Fruit fly (Drosophila melanogaster): Measurements from ENCODE around the gene Afti.

Afti gene

dm6 chr3R:14329549-14329948 lies 3.1 kb upstream of the Afti start:
- no peak for TF ChIP-seq foxo (GFP tag; optimal IDR thresholded peaks at IDR 0.05)
- TF ChIP-seq sage (GFP tag; optimal IDR thresholded peaks at IDR 0.05), result no peak
- TF ChIP-seq GATAd (GFP tag; optimal IDR thresholded peaks at IDR 0.05), result no peak
- TF ChIP-seq Jra (GFP tag; optimal IDR thresholded peaks at IDR 0.05), result no peak
- TF ChIP-seq Mio (GFP tag; optimal IDR thresholded peaks at IDR 0.05), result no peak
- TF ChIP-seq rgr (GFP tag; optimal IDR thresholded peaks at IDR 0.05), result no peak
- no peak for TF ChIP-seq jim (GFP tag; optimal IDR thresholded peaks at IDR 0.05)
- no peak for TF ChIP-seq HLH106 (tag; optimal IDR thresholded peaks at IDR 0.05)
- TF ChIP-seq h (GFP tag; optimal IDR thresholded peaks at IDR 0.05), result no peak
- no peak for TF ChIP-seq Vsx2 (GFP tag; optimal IDR thresholded peaks at IDR 0.05; ENCODE audit: partially characterized antibody)
- no peak for TF ChIP-seq sv (GFP tag; optimal IDR thresholded peaks at IDR 0.05)
- TF ChIP-seq Hnf4 (GFP tag; optimal IDR thresholded peaks at IDR 0.05), result no peak
- TF ChIP-seq lola (GFP tag; optimal IDR thresholded peaks at IDR 0.05), result no peak
- TF ChIP-seq tai (GFP tag; optimal IDR thresholded peaks at IDR 0.05), result no peak

dm6 chr3R:14327472-14328104 lies 1.1 kb upstream of the Afti start, which contains the start of gene spn-B:
Gene spn-B (plus strand): TSS chr3R:14328051.
- TF ChIP-seq Dfd (GFP tag; optimal IDR thresholded peaks at IDR 0.05) (no peak), dl (GFP tag; optimal IDR thresholded peaks at IDR 0.05; ENCODE audit: insufficient read depth in 1 of 2, partially characterized antibody in 2 of 2) (no peak), Jra (GFP tag; optimal IDR thresholded peaks at IDR 0.05) (peak; percentile 61), lola (GFP tag; optimal IDR thresholded peaks at IDR 0.05) (no peak), pan (optimal IDR thresholded peaks at IDR 0.05) (no peak), jim (GFP tag; optimal IDR thresholded peaks at IDR 0.05) (no peak), br (GFP tag; optimal IDR thresholded peaks at IDR 0.05) (peak; percentile 79), fru (GFP tag; optimal IDR thresholded peaks at IDR 0.05) (peak; percentile 85), Hr83 (GFP tag; optimal IDR thresholded peaks at IDR 0.05; ENCODE audit: poor library complexity, severe bottlenecking) (peak; percentile 33), Mio (GFP tag; optimal IDR thresholded peaks at IDR 0.05) (no peak), CrebA (GFP tag; optimal IDR thresholded peaks at IDR 0.05; ENCODE audit: borderline replicate concordance) (no peak), dsf (GFP tag; optimal IDR thresholded peaks at IDR 0.05; ENCODE audit: borderline replicate concordance) (peak; percentile 48), sv (GFP tag; optimal IDR thresholded peaks at IDR 0.05) (peak; percentile 71), Rel (GFP tag; optimal IDR thresholded peaks at IDR 0.05) (no peak), Rel (tag; optimal IDR thresholded peaks at IDR 0.05) (peak; percentile 32), Hnf4 (GFP tag; optimal IDR thresholded peaks at IDR 0.05) (peak; percentile 80), Sp1 (GFP tag; optimal IDR thresholded peaks at IDR 0.05) (peak; percentile 78), Vsx2 (GFP tag; optimal IDR thresholded peaks at IDR 0.05; ENCODE audit: partially characterized antibody) (peak; percentile 28), woc (GFP tag; optimal IDR thresholded peaks at IDR 0.05) (peak; percentile 88), CG9705 (GFP tag; optimal IDR thresholded peaks at IDR 0.05) (peak; percentile 30), psq (GFP tag; optimal IDR thresholded peaks at IDR 0.05) (peak; percentile 71), CG32264 (GFP tag; optimal IDR thresholded peaks at IDR 0.05) (peak; percentile 53), HLH106 (tag; optimal IDR thresholded peaks at IDR 0.05) (peak; percentile 76), OdsH (GFP tag; optimal IDR thresholded peaks at IDR 0.05) (peak; percentile 80), Dif (GFP tag; optimal IDR thresholded peaks at IDR 0.05; ENCODE audit: partially characterized antibody) (no peak), brk (GFP tag; optimal IDR thresholded peaks at IDR 0.05) (peak; percentile 86), dmrt93B (GFP tag; optimal IDR thresholded peaks at IDR 0.05) (peak; percentile 51), rgr (GFP tag; optimal IDR thresholded peaks at IDR 0.05) (peak; percentile 85), ey (GFP tag; optimal IDR thresholded peaks at IDR 0.05) (peak; percentile 75), h (GFP tag; optimal IDR thresholded peaks at IDR 0.05) (peak; percentile 88), N (GFP tag; optimal IDR thresholded peaks at IDR 0.05) (no peak), sage (GFP tag; optimal IDR thresholded peaks at IDR 0.05) (peak; percentile 70), usp (GFP tag; optimal IDR thresholded peaks at IDR 0.05) (no peak), foxo (GFP tag; optimal IDR thresholded peaks at IDR 0.05) (peak; percentile 28 to 87)

DNA sequence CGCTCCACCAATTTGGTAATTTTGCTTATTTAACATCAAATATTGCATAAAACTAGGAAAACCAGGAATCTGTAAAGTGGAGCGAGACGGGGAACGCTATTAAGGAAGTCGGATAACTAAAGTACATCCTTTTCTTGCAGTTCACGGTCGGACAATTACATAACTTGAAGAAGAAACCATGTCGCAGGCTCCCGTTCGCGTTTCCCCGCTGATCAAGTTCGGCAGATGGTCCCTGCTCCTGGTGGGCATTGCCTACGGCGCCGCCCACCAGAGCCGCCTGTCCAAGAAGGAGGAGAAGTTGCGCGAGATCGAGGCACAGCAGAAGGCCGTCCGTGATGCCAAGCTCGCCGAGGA lies 601 bp upstream of the Afti start:
- TF ChIP-seq Dif (GFP tag; optimal IDR thresholded peaks at IDR 0.05; ENCODE audit: partially characterized antibody), result no peak
- TF ChIP-seq tai (GFP tag; optimal IDR thresholded peaks at IDR 0.05), result no peak
- no peak for TF ChIP-seq dl (GFP tag; optimal IDR thresholded peaks at IDR 0.05; ENCODE audit: insufficient read depth in 1 of 2, partially characterized antibody in 2 of 2)
- TF ChIP-seq fru (GFP tag; optimal IDR thresholded peaks at IDR 0.05), result no peak
- no peak for TF ChIP-seq usp (GFP tag; optimal IDR thresholded peaks at IDR 0.05)
- no peak for TF ChIP-seq CG9705 (GFP tag; optimal IDR thresholded peaks at IDR 0.05)
- TF ChIP-seq GATAd (GFP tag; optimal IDR thresholded peaks at IDR 0.05), result no peak
- TF ChIP-seq foxo (GFP tag; optimal IDR thresholded peaks at IDR 0.05), result no peak
- no peak for TF ChIP-seq Jra (GFP tag; optimal IDR thresholded peaks at IDR 0.05)
- TF ChIP-seq brk (GFP tag; optimal IDR thresholded peaks at IDR 0.05), result no peak
- no peak for TF ChIP-seq rgr (GFP tag; optimal IDR thresholded peaks at IDR 0.05)
- no peak for TF ChIP-seq sage (GFP tag; optimal IDR thresholded peaks at IDR 0.05)
- TF ChIP-seq HLH106 (tag; optimal IDR thresholded peaks at IDR 0.05), result no peak
- TF ChIP-seq Hnf4 (GFP tag; optimal IDR thresholded peaks at IDR 0.05), result no peak
- no peak for TF ChIP-seq Vsx2 (GFP tag; optimal IDR thresholded peaks at IDR 0.05; ENCODE audit: partially characterized antibody)
- TF ChIP-seq sv (GFP tag; optimal IDR thresholded peaks at IDR 0.05), result no peak
- no peak for TF ChIP-seq OdsH (GFP tag; optimal IDR thresholded peaks at IDR 0.05)
